Fruit fly (Drosophila melanogaster): ENCODE results near the gene CG18095.

CG18095 gene

dm6 chr2L:14011591-14012303 is 19.6 kb downstream of the CG18095 start:
- TF ChIP-seq Myc (optimal IDR thresholded peaks at IDR 0.05) (no peak), psq (optimal IDR thresholded peaks at IDR 0.05) (no peak), insv (optimal IDR thresholded peaks at IDR 0.05) (no peak), ttk (optimal IDR thresholded peaks at IDR 0.05) (no peak), Sin3A (optimal IDR thresholded peaks at IDR 0.05) (no peak), h (optimal IDR thresholded peaks at IDR 0.05) (no peak)

- TF ChIP-seq h (optimal IDR thresholded peaks at IDR 0.05) (no peak), insv (optimal IDR thresholded peaks at IDR 0.05) (no peak), Myc (optimal IDR thresholded peaks at IDR 0.05) (no peak), psq (optimal IDR thresholded peaks at IDR 0.05) (no peak)
Measured at dm6 chr2L:14010410-14010809, 20.9 kb downstream of the CG18095 start.

dm6 chr2L:14007801-14008200 is 23.5 kb downstream of the CG18095 start, which contains the start of gene CG42692:
TSS of gene CG42692 (plus strand) at chr2L:14008101.
- TF ChIP-seq h (optimal IDR thresholded peaks at IDR 0.05): no peak
- no peak for TF ChIP-seq psq (optimal IDR thresholded peaks at IDR 0.05)
- TF ChIP-seq ttk (optimal IDR thresholded peaks at IDR 0.05): no peak
- no peak for TF ChIP-seq Myc (optimal IDR thresholded peaks at IDR 0.05)
- no peak for TF ChIP-seq Sin3A (optimal IDR thresholded peaks at IDR 0.05)
- TF ChIP-seq insv (optimal IDR thresholded peaks at IDR 0.05): no peak

- TF ChIP-seq insv (optimal IDR thresholded peaks at IDR 0.05) (no peak), ttk (optimal IDR thresholded peaks at IDR 0.05) (no peak), Sin3A (optimal IDR thresholded peaks at IDR 0.05) (no peak), h (optimal IDR thresholded peaks at IDR 0.05) (no peak), psq (optimal IDR thresholded peaks at IDR 0.05) (no peak), Myc (optimal IDR thresholded peaks at IDR 0.05) (no peak)
Measured at dm6 chr2L:14001887-14002286, 29.5 kb downstream of the CG18095 start.

dm6 chr2L:14001078-14001477 is 30.3 kb downstream of the CG18095 start, which contains the start of gene rk:
TSS of gene rk (minus strand) at chr2L:14001248.
- TF ChIP-seq Myc (optimal IDR thresholded peaks at IDR 0.05) (no peak), insv (optimal IDR thresholded peaks at IDR 0.05) (no peak), Sin3A (optimal IDR thresholded peaks at IDR 0.05) (no peak), psq (optimal IDR thresholded peaks at IDR 0.05) (no peak), h (optimal IDR thresholded peaks at IDR 0.05) (no peak), ttk (optimal IDR thresholded peaks at IDR 0.05) (no peak)

dm6 chr2L:13998952-13999351 is 32.4 kb downstream of the CG18095 start:
- TF ChIP-seq ttk (optimal IDR thresholded peaks at IDR 0.05) (no peak), insv (optimal IDR thresholded peaks at IDR 0.05) (no peak), Myc (optimal IDR thresholded peaks at IDR 0.05) (no peak), Sin3A (optimal IDR thresholded peaks at IDR 0.05) (no peak), psq (optimal IDR thresholded peaks at IDR 0.05) (no peak), h (optimal IDR thresholded peaks at IDR 0.05) (no peak)

- no peak for TF ChIP-seq h (optimal IDR thresholded peaks at IDR 0.05)
- no peak for TF ChIP-seq Sin3A (optimal IDR thresholded peaks at IDR 0.05)
- TF ChIP-seq insv (optimal IDR thresholded peaks at IDR 0.05): no peak
- no peak for TF ChIP-seq Myc (optimal IDR thresholded peaks at IDR 0.05)
- no peak for TF ChIP-seq ttk (optimal IDR thresholded peaks at IDR 0.05)
Measured at dm6 chr2L:13979826-13980225, 51.5 kb downstream of the CG18095 start, which contains the start of gene NimC2. TSS of gene NimC2 (plus strand) at chr2L:13980126.

Measured in Kc167 (cell line).